Fruit fly (Drosophila melanogaster): Measurements from ENCODE around the gene Obp8a.

Gene Obp8a

dm6 chrX:9201866-9202681 is 12.6 kb upstream of the Obp8a start (continued):
- TF ChIP-seq CG10959 (GFP tag; IDR thresholded peaks at IDR 0.05) (0 out of 2 replicates have a peak, but pooled peaks have one; percentile 38), BEAF-32 (GFP tag; optimal IDR thresholded peaks at IDR 0.05) (no peak), CG11093 (GFP tag; IDR thresholded peaks at IDR 0.05) (peak; percentile 62; the same call in 1 of the 3 replicates), CG2889 (GFP tag; IDR thresholded peaks at IDR 0.05) (peak; percentile 69; the same call in 2 of the 3 replicates), CG17385 (GFP tag; optimal IDR thresholded peaks at IDR 0.05) (peak; percentile 69), sd (tag; optimal IDR thresholded peaks at IDR 0.05) (peak; percentile 65), CG8359 (GFP tag; optimal IDR thresholded peaks at IDR 0.05; ENCODE audit: borderline replicate concordance) (no peak), Stat92E (GFP tag; optimal IDR thresholded peaks at IDR 0.05) (no peak), Meics (GFP tag; optimal IDR thresholded peaks at IDR 0.05) (peak; percentile 93), kay (GFP tag; optimal IDR thresholded peaks at IDR 0.05) (no peak), Fer1 (GFP tag; optimal IDR thresholded peaks at IDR 0.05) (peak; percentile 82), CG10147 (GFP tag; optimal IDR thresholded peaks at IDR 0.05) (peak; percentile 35), CG10209 (GFP tag; optimal IDR thresholded peaks at IDR 0.05) (peak; percentile 74), Fer3 (tag; optimal IDR thresholded peaks at IDR 0.05) (peak; percentile 87), shn (GFP tag; optimal IDR thresholded peaks at IDR 0.05) (no peak), disco-r (GFP tag; optimal IDR thresholded peaks at IDR 0.05) (no peak), CG10979 (tag; optimal IDR thresholded peaks at IDR 0.05) (peak; percentile 57), ssp (GFP tag; IDR thresholded peaks at IDR 0.05) (peak; percentile 55), Hey (tag; optimal IDR thresholded peaks at IDR 0.05) (no peak), esg (GFP tag; conservative IDR thresholded peaks at IDR 0.05) (peak; percentile 69), cad (GFP tag; optimal IDR thresholded peaks at IDR 0.05) (no peak), TFAM (GFP tag; optimal IDR thresholded peaks at IDR 0.05) (no peak), tio (GFP tag; optimal IDR thresholded peaks at IDR 0.05) (no peak), chm (GFP tag; IDR thresholded peaks at IDR 0.05) (peak; percentile 58; the same call in 1 of the 2 replicates), ci (GFP tag; IDR thresholded peaks at IDR 0.05) (peak; percentile 61; the same call in 1 of the 3 replicates), CG11696 (GFP tag; IDR thresholded peaks at IDR 0.05) (peak; percentile 72), hkb (optimal IDR thresholded peaks at IDR 0.05) (no peak), hkb (GFP tag; IDR thresholded peaks at IDR 0.05) (peak; percentile 64), CG10654 (GFP tag; optimal IDR thresholded peaks at IDR 0.05) (no peak), crp (GFP tag; optimal IDR thresholded peaks at IDR 0.05) (no peak), NK7.1 (GFP tag; optimal IDR thresholded peaks at IDR 0.05) (no peak), Hsf (GFP tag; optimal IDR thresholded peaks at IDR 0.05) (peak; percentile 8), Nf-YC (tag; optimal IDR thresholded peaks at IDR 0.05) (peak; percentile 56), Hr78 (GFP tag; optimal IDR thresholded peaks at IDR 0.05) (no peak), bbx (GFP tag; IDR thresholded peaks at IDR 0.05; ENCODE audit: partially characterized antibody) (no peak), CG6654 (GFP tag; optimal IDR thresholded peaks at IDR 0.05) (peak; percentile 37), Optix (GFP tag; IDR thresholded peaks at IDR 0.05) (peak; percentile 45; the same call in 1 of the 3 replicates), tll (GFP tag; optimal IDR thresholded peaks at IDR 0.05) (no peak), CG3065 (GFP tag; optimal IDR thresholded peaks at IDR 0.05) (no peak), CG6254 (GFP tag; optimal IDR thresholded peaks at IDR 0.05) (no peak), CG1529 (GFP tag; optimal IDR thresholded peaks at IDR 0.05) (no peak), ems (GFP tag; optimal IDR thresholded peaks at IDR 0.05) (no peak), cg (GFP tag; optimal IDR thresholded peaks at IDR 0.05) (no peak), CG12299 (tag; optimal IDR thresholded peaks at IDR 0.05) (peak; percentile 55), hb (GFP tag; IDR thresholded peaks at IDR 0.05; ENCODE audit: partially characterized antibody) (no peak), Camta (GFP tag; optimal IDR thresholded peaks at IDR 0.05) (no peak), ash1 (GFP tag; optimal IDR thresholded peaks at IDR 0.05) (peak; percentile 81)

Measured in whole organism, embryonic.